Worm (Caenorhabditis elegans) whole organism, L3 larva: Measurements from ENCODE around the gene lido-8.

Experiments
- R02D3.7 ChIP-seq: fragments of 150-350 bp; optimal IDR thresholded peaks from 2 replicates; lab custom pipeline; 2014; ENCODE audit warnings: missing biosample characterization, missing genetic modification characterization
- ZK546.5 ChIP-seq: sonication (generic microtip); optimal IDR thresholded peaks from 2 replicates; lab custom pipeline; 2017; ENCODE audit warnings: missing biosample characterization, missing genetic modification characterization
- aly-2 ChIP-seq: fragments of 150-350 bp; optimal IDR thresholded peaks from 2 replicates; lab custom pipeline; 2014; ENCODE audit warnings: missing biosample characterization, missing genetic modification characterization
- ama-1 ChIP-seq: fragments of 150-350 bp; optimal IDR thresholded peaks from 2 replicates; lab custom pipeline; 2018
- ceh-16 ChIP-seq: sonication (generic microtip); optimal IDR thresholded peaks from 2 replicates; lab custom pipeline; 2017; ENCODE audit warnings: missing biosample characterization, missing genetic modification characterization
- ceh-82 ChIP-seq: fragments of 150-350 bp; optimal IDR thresholded peaks from 2 replicates; lab custom pipeline; 2014; ENCODE audit warnings: missing biosample characterization, missing genetic modification characterization
- ceh-9 ChIP-seq: sonication (generic microtip); optimal IDR thresholded peaks from 2 replicates; lab custom pipeline; 2018; ENCODE audit warnings: missing biosample characterization, missing genetic modification characterization
- egl-5 ChIP-seq: fragments of 150-350 bp; optimal IDR thresholded peaks from 2 replicates; lab custom pipeline; 2017; ENCODE audit warnings: missing biosample characterization, missing genetic modification reagents, missing genetic modification characterization, inconsistent platforms
- elt-1 ChIP-seq: fragments of 150-350 bp; optimal IDR thresholded peaks from 2 replicates; lab custom pipeline; 2014; ENCODE audit warnings: missing biosample characterization, missing genetic modification characterization
- elt-2 ChIP-seq: sonication (generic microtip); optimal IDR thresholded peaks from 2 replicates; lab custom pipeline; 2016; ENCODE audit warnings: missing genetic modification reagents, mild to moderate bottlenecking, missing genetic modification characterization, missing compliant biosample characterization
- eor-1 ChIP-seq, 2 experiments: fragments of 150-350 bp; optimal IDR thresholded peaks; 2 replicates each; lab custom pipeline; 2014 to 2018; ENCODE audit warnings: missing biosample characterization in 2 of 2, missing genetic modification characterization in 2 of 2
- fos-1 ChIP-seq: fragments of 150-350 bp; optimal IDR thresholded peaks from 2 replicates; lab custom pipeline; 2014; ENCODE audit warnings: missing biosample characterization, missing genetic modification characterization
- hmg-11 ChIP-seq: sonication (generic microtip); optimal IDR thresholded peaks from 2 replicates; lab custom pipeline; 2016; ENCODE audit warnings: missing genetic modification characterization, missing compliant biosample characterization
- jun-1 ChIP-seq: fragments of 150-350 bp; optimal IDR thresholded peaks from 2 replicates; lab custom pipeline; 2014; ENCODE audit warnings: missing biosample characterization, missing genetic modification reagents, missing genetic modification characterization
- lin-39 ChIP-seq: fragments of 150-350 bp; optimal IDR thresholded peaks from 2 replicates; lab custom pipeline; 2018; ENCODE audit warnings: missing biosample characterization, missing genetic modification reagents, missing genetic modification characterization
- lsy-12 ChIP-seq: sonication (generic microtip); optimal IDR thresholded peaks from 2 replicates; lab custom pipeline; 2016; ENCODE audit warnings: mild to moderate bottlenecking, missing genetic modification characterization, missing compliant biosample characterization
- mdl-1 ChIP-seq: fragments of 150-350 bp; optimal IDR thresholded peaks from 2 replicates; lab custom pipeline; 2014; ENCODE audit warnings: missing biosample characterization, missing genetic modification characterization
- nfya-1 ChIP-seq: sonication (generic microtip); optimal IDR thresholded peaks from 2 replicates; lab custom pipeline; 2017; ENCODE audit warnings: missing genetic modification characterization, mild to moderate bottlenecking, missing compliant biosample characterization, antibody characterized with exemption, moderate library complexity; ENCODE audit not compliant: insufficient read depth
- nhr-11 ChIP-seq: fragments of 150-350 bp; optimal IDR thresholded peaks from 2 replicates; lab custom pipeline; 2014; ENCODE audit warnings: missing biosample characterization, missing genetic modification characterization
- nhr-12 ChIP-seq: fragments of 150-350 bp; optimal IDR thresholded peaks from 2 replicates; lab custom pipeline; 2014; ENCODE audit warnings: missing biosample characterization, missing genetic modification characterization
- nhr-23 ChIP-seq: fragments of 150-350 bp; optimal IDR thresholded peaks from 2 replicates; lab custom pipeline; 2014; ENCODE audit warnings: missing biosample characterization, missing genetic modification reagents, missing genetic modification characterization
- nhr-25 ChIP-seq: sonication (generic microtip); optimal IDR thresholded peaks from 2 replicates; lab custom pipeline; 2017; ENCODE audit warnings: missing biosample characterization, missing genetic modification characterization
- nhr-67 ChIP-seq: fragments of 150-350 bp; optimal IDR thresholded peaks from 2 replicates; lab custom pipeline; 2014; ENCODE audit warnings: missing biosample characterization, missing genetic modification characterization
- pha-4 ChIP-seq: fragments of 150-350 bp; optimal IDR thresholded peaks from 2 replicates; lab custom pipeline; 2014; ENCODE audit warnings: missing biosample characterization, missing genetic modification reagents, missing genetic modification characterization
- sea-2 ChIP-seq: fragments of 150-350 bp; sonication (generic microtip); optimal IDR thresholded peaks from 4 replicates; lab custom pipeline; 2014; ENCODE audit warnings: missing biosample characterization, missing genetic modification reagents, missing genetic modification characterization
- tbx-2 ChIP-seq: sonication (generic microtip); optimal IDR thresholded peaks from 2 replicates; lab custom pipeline; 2016; ENCODE audit warnings: mild to moderate bottlenecking, missing genetic modification characterization, missing compliant biosample characterization
- unc-62 ChIP-seq: fragments of 150-350 bp; sonication (generic microtip); optimal IDR thresholded peaks from 4 replicates; lab custom pipeline; 2014; ENCODE audit warnings: missing biosample characterization, missing genetic modification reagents, missing genetic modification characterization
- zag-1 ChIP-seq: fragments of 150-350 bp; optimal IDR thresholded peaks from 2 replicates; lab custom pipeline; 2014; ENCODE audit warnings: missing biosample characterization, missing genetic modification characterization

Gene lido-8

ce11 chrII:3043358-3043757, 46.5 kb downstream of the lido-8 start, which contains the start of gene B0454.8:
Gene B0454.8 (minus strand): TSS chrII:3043458.
- no peak for TF ChIP-seq mdl-1 (tag; lab: Kevin White, UChicago)
- no peak for TF ChIP-seq ceh-9 (tag; lab: Kevin White, UChicago)
- no peak for TF ChIP-seq ceh-82
- TF ChIP-seq ZK546.5 (tag; lab: Kevin White, UChicago): no peak

DNA sequence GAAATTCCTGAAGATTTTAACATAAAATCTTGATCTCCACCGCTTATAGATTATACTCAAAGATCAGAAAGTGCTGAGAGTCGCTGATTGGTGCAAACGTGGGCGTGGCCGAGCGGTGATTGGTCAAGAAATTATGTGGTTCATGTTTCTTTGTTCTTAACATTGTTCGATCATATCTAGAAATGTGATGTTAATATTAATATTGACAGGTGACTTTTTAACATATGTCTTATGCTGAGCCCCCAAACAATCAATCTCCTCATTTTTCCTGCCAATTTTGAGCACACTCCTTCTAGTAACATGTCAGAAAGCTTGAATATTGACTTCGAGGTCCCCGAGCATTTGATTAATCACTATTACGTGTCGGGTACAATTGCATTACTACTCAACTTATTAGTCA, 47.2 kb downstream of the lido-8 start, which contains the start of gene sri-29:
TSS of gene sri-29 (plus strand) at position 301 of the 400 bp plus-strand sequence.
- TF ChIP-seq nfya-1 (tag; lab: Kevin White, UChicago): no peak
- TF ChIP-seq R02D3.7 (tag; lab: Kevin White, UChicago): no peak
- no peak for TF ChIP-seq sea-2
- TF ChIP-seq nhr-12 (tag; lab: Kevin White, UChicago): no peak
- TF ChIP-seq elt-2 (tag; lab: Kevin White, UChicago): no peak
- no peak for TF ChIP-seq zag-1
- TF ChIP-seq ceh-16 (tag; lab: Kevin White, UChicago): no peak
- TF ChIP-seq ceh-82: no peak
- TF ChIP-seq pha-4 (tag; lab: Kevin White, UChicago): no peak
- TF ChIP-seq, all 47 proteins: peak for 0

DNA sequence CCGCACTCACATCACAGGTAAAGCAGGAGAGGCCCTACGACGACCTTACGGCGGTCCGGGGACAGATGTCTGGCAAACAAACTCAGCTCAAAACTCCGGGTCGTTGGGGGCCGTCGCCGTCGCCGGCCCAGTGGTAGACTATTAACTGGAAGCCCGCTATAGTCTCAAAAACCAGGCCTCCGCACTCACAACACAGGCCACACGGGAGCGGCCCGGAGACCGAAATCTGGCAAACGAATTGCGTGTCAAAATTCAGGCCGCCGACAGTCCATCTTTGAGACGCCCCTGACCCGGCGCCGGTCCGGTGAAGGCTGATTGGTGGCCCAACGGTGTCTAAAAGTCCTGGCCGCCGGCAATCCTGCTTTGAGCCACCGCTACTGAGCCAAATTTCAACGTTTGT, 48.6 kb downstream of the lido-8 start:
- no peak for TF ChIP-seq nfya-1 (tag; lab: Kevin White, UChicago)
- TF ChIP-seq eor-1 (tag; optimal IDR thresholded peaks at IDR 0.05; lab: Kevin White, UChicago): no peak
- TF ChIP-seq hmg-11 (tag; lab: Kevin White, UChicago): no peak
- TF ChIP-seq pha-4 (tag; lab: Kevin White, UChicago): no peak
- TF ChIP-seq egl-5 (tag; lab: Kevin White, UChicago): no peak
- TF ChIP-seq mdl-1 (tag; lab: Kevin White, UChicago): no peak
- no peak for TF ChIP-seq unc-62 (GFP tag; lab: Kevin White, UChicago)
- TF ChIP-seq nhr-12 (tag; lab: Kevin White, UChicago): no peak

ce11 chrII:3045875-3046274, 49.1 kb downstream of the lido-8 start, which contains the start of gene sri-30:
Gene sri-30 (plus strand): TSS chrII:3046175.
- no peak for TF ChIP-seq ceh-9 (tag; lab: Kevin White, UChicago)

ce11 chrII:3048378-3048777, 51.6 kb downstream of the lido-8 start, which contains the start of gene sri-28:
Gene sri-28 (plus strand): TSS chrII:3048678.
- TF ChIP-seq nfya-1 (tag; lab: Kevin White, UChicago): no peak
- TF ChIP-seq egl-5 (tag; lab: Kevin White, UChicago): no peak
- TF ChIP-seq tbx-2 (tag; lab: Kevin White, UChicago): no peak
- TF ChIP-seq lin-39 (tag; lab: Kevin White, UChicago): no peak
- no peak for TF ChIP-seq nhr-12 (tag; lab: Kevin White, UChicago)
- TF ChIP-seq zag-1: no peak
- TF ChIP-seq lsy-12 (tag; lab: Kevin White, UChicago): no peak
- TF ChIP-seq jun-1 (tag; lab: Kevin White, UChicago): no peak
- TF ChIP-seq fos-1 (tag; lab: Kevin White, UChicago): no peak
- TF ChIP-seq ceh-16 (tag; lab: Kevin White, UChicago): no peak
- no peak for TF ChIP-seq ZK546.5 (tag; lab: Kevin White, UChicago)
- TF ChIP-seq nhr-25 (tag; lab: Kevin White, UChicago): no peak
- no peak for TF ChIP-seq R02D3.7 (tag; lab: Kevin White, UChicago)
- no peak for TF ChIP-seq nhr-67
- TF ChIP-seq sea-2: no peak

- TF ChIP-seq elt-1 (tag; lab: Kevin White, UChicago) (no peak), zag-1 (no peak), lin-39 (tag; lab: Kevin White, UChicago) (no peak), nhr-11 (tag; lab: Kevin White, UChicago) (no peak), ZK546.5 (tag; lab: Kevin White, UChicago) (no peak), ama-1 (no peak), aly-2 (tag; lab: Kevin White, UChicago) (no peak), nhr-23 (tag; lab: Kevin White, UChicago) (no peak), mdl-1 (tag; lab: Kevin White, UChicago) (no peak), jun-1 (tag; lab: Kevin White, UChicago) (no peak)
Measured at ce11 chrII:3048989-3049388, 52.2 kb downstream of the lido-8 start.
